Fruit fly (Drosophila melanogaster): ENCODE results near the gene csw.
A peak's percentile ranks its signal among the peaks of the same experiment; 100 is the strongest.

csw gene

dm6 chrX:2125527-2126088, 31.6 kb downstream of the csw start:
- no peak for TF ChIP-seq toe (GFP tag; optimal IDR thresholded peaks at IDR 0.05)
- peak; percentile 21 for TF ChIP-seq CG14711 (tag; optimal IDR thresholded peaks at IDR 0.05)
- TF ChIP-seq pad (GFP tag; optimal IDR thresholded peaks at IDR 0.05) = peak; percentile 75
- TF ChIP-seq CG7101 (tag; optimal IDR thresholded peaks at IDR 0.05) = no peak
- TF ChIP-seq cnc (optimal IDR thresholded peaks at IDR 0.05) = no peak
- no peak for TF ChIP-seq CG1620 (GFP tag; optimal IDR thresholded peaks at IDR 0.05)
- TF ChIP-seq Hr96 (GFP tag; optimal IDR thresholded peaks at IDR 0.05) = no peak
- TF ChIP-seq ovo (GFP tag; optimal IDR thresholded peaks at IDR 0.05) = peak; percentile 25
- TF ChIP-seq kay (GFP tag; ENCODE audit: borderline replicate concordance) = no peak
- peak; percentile 31 for TF ChIP-seq tj (GFP tag; optimal IDR thresholded peaks at IDR 0.05)
- no peak for TF ChIP-seq CG11617 (GFP tag; optimal IDR thresholded peaks at IDR 0.05)
- no peak for TF ChIP-seq CG12768 (GFP tag; optimal IDR thresholded peaks at IDR 0.05)
- peak; percentile 17 for TF ChIP-seq cic (GFP tag; optimal IDR thresholded peaks at IDR 0.05)
- no peak for TF ChIP-seq CG7045 (GFP tag; optimal IDR thresholded peaks at IDR 0.05)
- TF ChIP-seq CG33017 (tag; optimal IDR thresholded peaks at IDR 0.05) = no peak
- TF ChIP-seq CG5204 (GFP tag; optimal IDR thresholded peaks at IDR 0.05) = no peak

- no peak for TF ChIP-seq CG1620 (GFP tag; optimal IDR thresholded peaks at IDR 0.05)
- no peak for TF ChIP-seq pad (GFP tag; optimal IDR thresholded peaks at IDR 0.05)
- TF ChIP-seq CG5204 (GFP tag; optimal IDR thresholded peaks at IDR 0.05) = peak; percentile 3
- TF ChIP-seq CG33017 (tag; optimal IDR thresholded peaks at IDR 0.05) = peak; percentile 38
- no peak for TF ChIP-seq Hr96 (GFP tag; optimal IDR thresholded peaks at IDR 0.05)
- TF ChIP-seq Clk (GFP tag; optimal IDR thresholded peaks at IDR 0.05) = no peak
- no peak for TF ChIP-seq cnc (optimal IDR thresholded peaks at IDR 0.05)
Observed at dm6 chrX:2134226-2134880, 40.3 kb downstream of the csw start.

- TF ChIP-seq cic (GFP tag; optimal IDR thresholded peaks at IDR 0.05) (peak; percentile 25), Clk (GFP tag; optimal IDR thresholded peaks at IDR 0.05) (no peak), Hr96 (GFP tag; optimal IDR thresholded peaks at IDR 0.05) (peak; percentile 88), CG14711 (tag; optimal IDR thresholded peaks at IDR 0.05) (peak; percentile 98), CG11617 (GFP tag; optimal IDR thresholded peaks at IDR 0.05) (peak; percentile 84), CG12768 (GFP tag; optimal IDR thresholded peaks at IDR 0.05) (peak; percentile 55), Mnt (GFP tag; optimal IDR thresholded peaks at IDR 0.05) (peak; percentile 68), CG7045 (GFP tag; optimal IDR thresholded peaks at IDR 0.05) (peak; percentile 81), CG5204 (GFP tag; optimal IDR thresholded peaks at IDR 0.05) (peak; percentile 79), CG7101 (tag; optimal IDR thresholded peaks at IDR 0.05) (peak; percentile 90), pad (GFP tag; optimal IDR thresholded peaks at IDR 0.05) (peak; percentile 73), CG33017 (tag; optimal IDR thresholded peaks at IDR 0.05) (peak; percentile 76), CG1620 (GFP tag; optimal IDR thresholded peaks at IDR 0.05) (peak; percentile 58), toe (GFP tag; optimal IDR thresholded peaks at IDR 0.05) (peak; percentile 80), tj (GFP tag; optimal IDR thresholded peaks at IDR 0.05) (no peak), bab1 (GFP tag; optimal IDR thresholded peaks at IDR 0.05) (peak; percentile 86), kay (GFP tag; ENCODE audit: borderline replicate concordance) (peak; percentile 74), cnc (optimal IDR thresholded peaks at IDR 0.05) (no peak), Crg-1 (GFP tag; optimal IDR thresholded peaks at IDR 0.05) (peak; percentile 64), ovo (GFP tag; optimal IDR thresholded peaks at IDR 0.05) (peak; percentile 33)
Observed at dm6 chrX:2134965-2135758, 41.1 kb downstream of the csw start.

- TF ChIP-seq CG11617 (GFP tag; optimal IDR thresholded peaks at IDR 0.05) = no peak
- TF ChIP-seq toe (GFP tag; optimal IDR thresholded peaks at IDR 0.05) = no peak
- peak; percentile 16 for TF ChIP-seq CG5204 (GFP tag; optimal IDR thresholded peaks at IDR 0.05)
Observed at dm6 chrX:2135868-2136787, 42.1 kb downstream of the csw start.

- TF ChIP-seq kay (GFP tag; ENCODE audit: borderline replicate concordance) (no peak), cic (GFP tag; optimal IDR thresholded peaks at IDR 0.05) (peak; percentile 45), bab1 (GFP tag; optimal IDR thresholded peaks at IDR 0.05) (peak; percentile 97), Hr96 (GFP tag; optimal IDR thresholded peaks at IDR 0.05) (peak; percentile 94), tj (GFP tag; optimal IDR thresholded peaks at IDR 0.05) (peak; percentile 85), pad (GFP tag; optimal IDR thresholded peaks at IDR 0.05) (peak; percentile 96), cnc (optimal IDR thresholded peaks at IDR 0.05) (no peak), CG7101 (tag; optimal IDR thresholded peaks at IDR 0.05) (peak; percentile 99), CG1620 (GFP tag; optimal IDR thresholded peaks at IDR 0.05) (peak; percentile 81), ovo (GFP tag; optimal IDR thresholded peaks at IDR 0.05) (peak; percentile 78), Crg-1 (GFP tag; optimal IDR thresholded peaks at IDR 0.05) (peak; percentile 93), CG12768 (GFP tag; optimal IDR thresholded peaks at IDR 0.05) (peak; percentile 97), Clk (GFP tag; optimal IDR thresholded peaks at IDR 0.05) (peak; percentile 55), CG7045 (GFP tag; optimal IDR thresholded peaks at IDR 0.05) (peak; percentile 80), toe (GFP tag; optimal IDR thresholded peaks at IDR 0.05) (peak; percentile 49), CG14711 (tag; optimal IDR thresholded peaks at IDR 0.05) (peak; percentile 99), CG33017 (tag; optimal IDR thresholded peaks at IDR 0.05) (peak; percentile 97), CG5204 (GFP tag; optimal IDR thresholded peaks at IDR 0.05) (peak; percentile 75), Mnt (GFP tag; optimal IDR thresholded peaks at IDR 0.05) (peak; percentile 66), CG11617 (GFP tag; optimal IDR thresholded peaks at IDR 0.05) (peak; percentile 91)
Observed at dm6 chrX:2136831-2137452, 42.9 kb downstream of the csw start.

Data from whole organism, adult.